Worm (Caenorhabditis elegans) whole organism, L1 larva: ENCODE results near the gene D2023.6.

ENCODE experiments used
- C04F5.9 ChIP-seq: sonication (generic microtip); optimal IDR thresholded peaks from 2 replicates; lab custom pipeline; 2016; ENCODE audit warnings: missing genetic modification characterization, missing compliant biosample characterization
- aha-1 ChIP-seq: fragments of 150-350 bp; optimal IDR thresholded peaks from 2 replicates; lab custom pipeline; 2014; ENCODE audit warnings: missing biosample characterization, missing genetic modification characterization
- blmp-1 ChIP-seq: fragments of 150-350 bp; optimal IDR thresholded peaks from 2 replicates; lab custom pipeline; 2014; ENCODE audit warnings: missing biosample characterization, missing genetic modification characterization
- ceh-8 ChIP-seq: fragments of 200-800 bp; sonication (Bioruptor generic); optimal IDR thresholded peaks from 2 replicates; lab custom pipeline; 2018; ENCODE audit warnings: mild to moderate bottlenecking, missing genetic modification characterization, moderate library complexity, missing compliant biosample characterization
- ceh-88 ChIP-seq: fragments of 200-800 bp; sonication (Bioruptor generic); IDR thresholded peaks from 2 replicates; pipeline ENCODE4 v1.3.6; 2022; ENCODE audit warnings: missing genetic modification characterization, missing compliant biosample characterization
- ces-1 ChIP-seq: fragments of 150-350 bp; optimal IDR thresholded peaks from 2 replicates; lab custom pipeline; 2014; ENCODE audit warnings: missing biosample characterization, missing genetic modification reagents, missing genetic modification characterization
- dpl-1 ChIP-seq, 3 experiments: fragments of 150-350 bp in 2 of 3; sonication (generic microtip) in 1 of 3; optimal IDR thresholded peaks; 2 replicates each; lab custom pipeline; 2014 to 2017; ENCODE audit warnings: missing biosample characterization in 3 of 3, missing genetic modification characterization in 3 of 3, missing genetic modification reagents in 3 of 3
- dsc-1 ChIP-seq: sonication (generic microtip); optimal IDR thresholded peaks from 2 replicates; lab custom pipeline; 2016; ENCODE audit warnings: mild to moderate bottlenecking, missing genetic modification characterization, missing compliant biosample characterization
- efl-1 ChIP-seq, 4 experiments: fragments of 150-350 bp; optimal IDR thresholded peaks in 3 of 4; peaks in 1 of 4; 1 replicate in 1 of 4; 2 replicates in 3 of 4; lab custom pipeline; 2014; ENCODE audit warnings: missing biosample characterization in 2 of 4, missing genetic modification characterization in 2 of 4, missing genetic modification reagents in 2 of 4
- elt-3 ChIP-seq, 6 experiments: fragments of 150-350 bp in 1 of 6; sonication (generic microtip); optimal IDR thresholded peaks; 2 replicates each; lab custom pipeline; 2017 to 2018; ENCODE audit warnings: missing biosample characterization in 6 of 6, missing genetic modification characterization in 6 of 6, inconsistent platforms in 1 of 6
- fkh-10 ChIP-seq: sonication (generic microtip); optimal IDR thresholded peaks from 2 replicates; lab custom pipeline; 2017; ENCODE audit warnings: missing biosample characterization, missing genetic modification reagents, missing genetic modification characterization
- fkh-8 ChIP-seq: sonication (generic microtip); optimal IDR thresholded peaks from 2 replicates; lab custom pipeline; 2016; ENCODE audit warnings: mild to moderate bottlenecking, missing genetic modification characterization, missing compliant biosample characterization
- fos-1 ChIP-seq: fragments of 150-350 bp; optimal IDR thresholded peaks from 2 replicates; lab custom pipeline; 2014; ENCODE audit warnings: missing biosample characterization, missing genetic modification characterization
- grh-1 ChIP-seq: fragments of 200-800 bp; sonication (Bioruptor generic); IDR thresholded peaks from 2 replicates; pipeline ENCODE4 v1.3.6; 2022; ENCODE audit warnings: missing genetic modification reagents, missing genetic modification characterization, missing compliant biosample characterization
- hlh-17 ChIP-seq: fragments of 200-800 bp; sonication (Bioruptor generic); optimal IDR thresholded peaks from 2 replicates; lab custom pipeline; 2018; ENCODE audit warnings: missing genetic modification characterization, mild to moderate bottlenecking, missing compliant biosample characterization, moderate library complexity, borderline replicate concordance
- hlh-4 ChIP-seq: sonication (generic microtip); optimal IDR thresholded peaks from 2 replicates; lab custom pipeline; 2016; ENCODE audit warnings: mild to moderate bottlenecking, missing genetic modification characterization, missing compliant biosample characterization
- hpl-2 ChIP-seq: fragments of 150-350 bp; optimal IDR thresholded peaks from 2 replicates; lab custom pipeline; 2014; ENCODE audit warnings: missing biosample characterization, missing genetic modification reagents, missing genetic modification characterization
- lin-14 ChIP-seq: fragments of 200-800 bp; sonication (Bioruptor generic); optimal IDR thresholded peaks from 2 replicates; lab custom pipeline; 2018; ENCODE audit warnings: mild to moderate bottlenecking, missing genetic modification characterization, moderate library complexity, missing compliant biosample characterization
- lin-35 ChIP-seq, 2 experiments: fragments of 150-350 bp; optimal IDR thresholded peaks; 2 replicates each; lab custom pipeline; 2014; ENCODE audit warnings: missing biosample characterization in 2 of 2, missing genetic modification characterization in 2 of 2, missing genetic modification reagents in 2 of 2
- lin-39 ChIP-seq: fragments of 150-350 bp; optimal IDR thresholded peaks from 2 replicates; lab custom pipeline; 2014; ENCODE audit warnings: missing biosample characterization, missing genetic modification reagents, missing genetic modification characterization
- lir-3 ChIP-seq: sonication (generic microtip); optimal IDR thresholded peaks from 2 replicates; lab custom pipeline; 2016; ENCODE audit warnings: mild to moderate bottlenecking, missing genetic modification characterization, moderate library complexity, missing compliant biosample characterization; ENCODE audit not compliant: poor library complexity
- lsy-2 ChIP-seq, 2 experiments: fragments of 150-350 bp; optimal IDR thresholded peaks; 2 replicates each; lab custom pipeline; 2014; ENCODE audit warnings: missing biosample characterization in 2 of 2, missing genetic modification characterization in 2 of 2
- mab-9 ChIP-seq: fragments of 200-800 bp; sonication (Bioruptor generic); IDR thresholded peaks from 2 replicates; pipeline ENCODE4 v1.3.6; 2022; ENCODE audit warnings: missing genetic modification reagents, missing genetic modification characterization, missing compliant biosample characterization
- nhr-19 ChIP-seq: fragments of 200-800 bp; sonication (Bioruptor generic); conservative IDR thresholded peaks from 2 replicates; pipeline ENCODE4 v1.3.6; 2022; ENCODE audit warnings: missing genetic modification characterization, missing compliant biosample characterization
- nhr-20 ChIP-seq: sonication (generic microtip); optimal IDR thresholded peaks from 2 replicates; lab custom pipeline; 2016; ENCODE audit warnings: mild to moderate bottlenecking, missing genetic modification characterization, missing compliant biosample characterization
- nhr-71 ChIP-seq: sonication (generic microtip); optimal IDR thresholded peaks from 2 replicates; lab custom pipeline; 2016; ENCODE audit warnings: mild to moderate bottlenecking, missing genetic modification characterization, moderate library complexity, missing compliant biosample characterization
- nhr-85 ChIP-seq: sonication (generic microtip); peaks from one replicate; lab custom pipeline; 2016; ENCODE audit warnings: missing genetic modification characterization, inconsistent platforms, missing compliant biosample characterization
- pqm-1 ChIP-seq: sonication (generic microtip); optimal IDR thresholded peaks from 3 replicates; lab custom pipeline; 2017; ENCODE audit warnings: missing biosample characterization, missing genetic modification characterization
- rnt-1 ChIP-seq: sonication (generic microtip); optimal IDR thresholded peaks from 2 replicates; lab custom pipeline; 2016; ENCODE audit warnings: mild to moderate bottlenecking, missing genetic modification characterization, moderate library complexity, missing compliant biosample characterization
- snpc-4 ChIP-seq: fragments of 150-350 bp; optimal IDR thresholded peaks from 2 replicates; lab custom pipeline; 2014; ENCODE audit warnings: missing biosample characterization, missing genetic modification characterization
- snu-23 ChIP-seq: sonication (generic microtip); optimal IDR thresholded peaks from 2 replicates; lab custom pipeline; 2016; ENCODE audit warnings: missing genetic modification characterization, missing compliant biosample characterization
- sptf-1 ChIP-seq: fragments of 150-350 bp; optimal IDR thresholded peaks from 2 replicates; lab custom pipeline; 2014; ENCODE audit warnings: missing biosample characterization, missing genetic modification characterization
- sup-37 ChIP-seq: fragments of 200-800 bp; sonication (Bioruptor generic); optimal IDR thresholded peaks from 2 replicates; lab custom pipeline; 2018; ENCODE audit warnings: mild to moderate bottlenecking, missing genetic modification characterization, missing compliant biosample characterization
- tbx-2 ChIP-seq: sonication (generic microtip); optimal IDR thresholded peaks from 2 replicates; lab custom pipeline; 2016; ENCODE audit warnings: missing genetic modification characterization, missing compliant biosample characterization
- unc-130 ChIP-seq: fragments of 150-350 bp; optimal IDR thresholded peaks from 2 replicates; lab custom pipeline; 2017; ENCODE audit warnings: missing biosample characterization, missing genetic modification characterization, inconsistent platforms
- unc-86 ChIP-seq: sonication (generic microtip); optimal IDR thresholded peaks from 2 replicates; lab custom pipeline; 2016; ENCODE audit warnings: missing genetic modification characterization, missing compliant biosample characterization
- unc-98 ChIP-seq: fragments of 200-800 bp; sonication (Bioruptor generic); IDR thresholded peaks from 2 replicates; pipeline ENCODE4 v1.3.6; 2022; ENCODE audit warnings: missing genetic modification characterization, missing compliant biosample characterization
- xbp-1 ChIP-seq: sonication (generic microtip); optimal IDR thresholded peaks from 2 replicates; lab custom pipeline; 2016; ENCODE audit warnings: missing genetic modification characterization, missing compliant biosample characterization

D2023.6 gene

DNA sequence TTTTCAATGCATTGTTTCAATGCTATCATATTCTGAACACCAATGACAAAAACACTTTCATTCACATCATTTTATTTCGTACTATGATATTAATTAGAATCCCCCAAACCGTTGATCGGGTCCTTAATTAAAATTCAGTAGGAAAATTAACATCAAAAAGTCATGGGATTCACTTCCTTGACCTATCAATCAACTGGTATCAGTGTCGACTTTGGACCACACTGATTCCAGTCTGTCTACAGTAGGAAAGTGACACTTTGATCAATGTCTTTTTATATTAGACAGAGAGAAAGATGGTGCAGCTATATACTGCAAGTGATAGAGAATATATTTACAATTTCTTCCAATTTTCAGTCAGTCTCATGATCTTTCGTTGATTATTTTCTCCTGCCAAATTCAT is 30.8 kb upstream of the D2023.6 start:
- TF ChIP-seq elt-3 (tag; optimal IDR thresholded peaks at IDR 0.05; lab: Kevin White, UChicago) (peak in 5 of 6 experiments; percentile 30 to 90 (median 51)), hlh-4 (no peak), tbx-2 (tag; lab: Kevin White, UChicago) (peak; percentile 51), sptf-1 (no peak), blmp-1 (tag; lab: Kevin White, UChicago) (peak; percentile 28), lir-3 (peak; percentile 1), nhr-19 (GFP tag; lab: Robert Waterston, UW) (peak; percentile 46), lin-14 (GFP tag; lab: Kevin White, UChicago) (peak; percentile 34), snu-23 (GFP tag; lab: Kevin White, UChicago) (peak; percentile 30), grh-1 (GFP tag; lab: Robert Waterston, UW) (0 out of 2 replicates have a peak, but pooled peaks have one; percentile 18), xbp-1 (tag; lab: Kevin White, UChicago) (no peak), aha-1 (tag; lab: Kevin White, UChicago) (no peak), nhr-20 (peak; percentile 60), ceh-88 (no peak), rnt-1 (tag; lab: Kevin White, UChicago) (no peak), lin-35 (GFP tag; optimal IDR thresholded peaks at IDR 0.05; lab: Kevin White, UChicago) (peak in 1 of 2 experiments; percentile 31), pqm-1 (tag; lab: Kevin White, UChicago) (no peak), mab-9 (GFP tag; lab: Robert Waterston, UW) (no peak), dpl-1 (GFP tag; optimal IDR thresholded peaks at IDR 0.05; lab: Kevin White, UChicago) (no peak), nhr-85 (tag; lab: Kevin White, UChicago) (peak; percentile 91), hpl-2 (GFP tag; lab: Kevin White, UChicago) (no peak), ces-1 (no peak), nhr-71 (tag; lab: Kevin White, UChicago) (peak; percentile 59), C04F5.9 (tag; lab: Kevin White, UChicago) (no peak), unc-130 (tag; lab: Kevin White, UChicago) (peak; percentile 39), lsy-2 (tag; optimal IDR thresholded peaks at IDR 0.05; lab: Kevin White, UChicago) (peak in 1 of 2 experiments; percentile 58), fkh-10 (GFP tag; lab: Kevin White, UChicago) (no peak)

ce11 chrV:11797272-11797855 is 29.8 kb upstream of the D2023.6 start:
- TF ChIP-seq hpl-2 (GFP tag; lab: Kevin White, UChicago) (no peak), fos-1 (tag; lab: Kevin White, UChicago) (no peak), fkh-8 (no peak), nhr-85 (tag; lab: Kevin White, UChicago) (peak; percentile 46), dsc-1 (tag; lab: Kevin White, UChicago) (no peak), ceh-8 (GFP tag; lab: Kevin White, UChicago) (no peak), ces-1 (no peak), snpc-4 (no peak), unc-86 (no peak), lin-39 (tag; lab: Kevin White, UChicago) (no peak), unc-98 (GFP tag; lab: Robert Waterston, UW) (no peak), lin-14 (GFP tag; lab: Kevin White, UChicago) (peak; percentile 27), blmp-1 (tag; lab: Kevin White, UChicago) (peak; percentile 60), lir-3 (no peak), sup-37 (GFP tag; lab: Kevin White, UChicago) (no peak), efl-1 (optimal IDR thresholded peaks at IDR 0.05; lab: Kevin White, UChicago) (no peak), efl-1 (GFP tag; optimal IDR thresholded peaks at IDR 0.05 in 1 of 2; lab: Kevin White, UChicago) (peak in 1 of 2 experiments; percentile 93), hlh-17 (GFP tag; lab: Kevin White, UChicago) (no peak), xbp-1 (tag; lab: Kevin White, UChicago) (no peak), nhr-20 (peak; percentile 46)
